Fruit fly (Drosophila melanogaster) whole organism, wandering third instar larva: ENCODE data around the gene CG8036.

ENCODE experiments used
- CG32264 ChIP-seq: fragments of 200-800 bp; sonication (Bioruptor generic); optimal IDR thresholded peaks from 2 replicates; lab custom pipeline; 2016; ENCODE audit warnings: missing biosample characterization, missing genetic modification characterization
- Mio ChIP-seq: sonication (Bioruptor generic); optimal IDR thresholded peaks from 2 replicates; lab custom pipeline; 2016; ENCODE audit warnings: missing biosample characterization, missing genetic modification characterization
- N ChIP-seq: fragments of >200 bp; optimal IDR thresholded peaks from 2 replicates; lab custom pipeline; 2018; ENCODE audit warnings: missing biosample characterization, missing external identifiers, missing genetic modification characterization
- br ChIP-seq: fragments of 200-800 bp; sonication (Bioruptor generic); optimal IDR thresholded peaks from 2 replicates; lab custom pipeline; 2016; ENCODE audit warnings: missing biosample characterization, missing genetic modification characterization
- dsf ChIP-seq: sonication (Bioruptor generic); optimal IDR thresholded peaks from 2 replicates; lab custom pipeline; 2016; ENCODE audit warnings: missing biosample characterization, missing genetic modification characterization, borderline replicate concordance
- h ChIP-seq: fragments of 200-800 bp; sonication (Bioruptor generic); optimal IDR thresholded peaks from 3 replicates; lab custom pipeline; 2016; ENCODE audit warnings: missing biosample characterization, mild to moderate bottlenecking, missing genetic modification characterization
- psq ChIP-seq: fragments of 200-800 bp; sonication (Bioruptor generic); optimal IDR thresholded peaks from 3 replicates; lab custom pipeline; 2017; ENCODE audit warnings: missing biosample characterization, mild to moderate bottlenecking, missing genetic modification characterization, moderate library complexity
- tai ChIP-seq: sonication (Bioruptor generic); optimal IDR thresholded peaks from 2 replicates; lab custom pipeline; 2016; ENCODE audit warnings: missing biosample characterization, missing genetic modification characterization

DNA sequence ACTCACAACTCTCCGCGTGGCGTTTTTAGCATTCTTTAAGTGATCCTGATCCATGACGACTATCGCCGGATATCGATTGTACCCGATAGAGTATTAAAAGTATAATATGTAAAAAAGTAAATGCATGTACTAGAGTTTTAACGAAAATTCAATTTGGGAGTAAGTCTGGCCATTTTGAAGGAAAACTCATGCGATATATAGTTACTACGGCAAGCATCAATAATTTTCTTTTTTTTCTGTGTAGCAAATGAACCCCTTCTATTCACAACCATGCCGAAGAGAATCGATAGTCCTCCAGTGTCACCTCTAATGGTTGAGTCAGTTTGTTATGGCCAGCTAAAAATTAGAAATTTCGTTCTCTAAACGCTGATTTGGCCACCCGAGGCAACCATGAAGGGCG lies 14.9 kb upstream of the CG8036 start, which contains the start of the genes Sys1 and Dhod:
- TF ChIP-seq dsf (GFP tag; lab: Kevin White, UChicago) (peak; percentile 40), tai (GFP tag; lab: Kevin White, UChicago) (no peak), CG32264 (GFP tag; lab: Kevin White, UChicago) (peak; percentile 15), Mio (GFP tag; lab: Kevin White, UChicago) (peak; percentile 47), br (GFP tag; lab: Kevin White, UChicago) (peak; percentile 83), psq (GFP tag; lab: Kevin White, UChicago) (peak; percentile 75), h (GFP tag; lab: Kevin White, UChicago) (peak; percentile 91), N (GFP tag; lab: Kevin White, UChicago) (no peak)
